Worm (Caenorhabditis elegans) whole organism, early embryonic: Measurements from ENCODE around the gene frpr-11.
"Not testable (repeated sequence)": the region's sequence is repeated elsewhere in the genome, so short reads cannot be mapped to it uniquely, and the experiment has no call there.

Experiments
- B0310.2 ChIP-seq: sonication (generic microtip); optimal IDR thresholded peaks from 2 replicates; lab custom pipeline; 2016; ENCODE audit warnings: mild to moderate bottlenecking, missing genetic modification characterization, missing compliant biosample characterization
- F13C5.2 ChIP-seq: sonication (generic microtip); optimal IDR thresholded peaks from 2 replicates; lab custom pipeline; 2017; ENCODE audit warnings: mild to moderate bottlenecking, missing genetic modification characterization, inconsistent platforms, missing compliant biosample characterization
- aly-1 ChIP-seq: sonication (generic microtip); optimal IDR thresholded peaks from 2 replicates; lab custom pipeline; 2016; ENCODE audit warnings: missing genetic modification characterization, missing compliant biosample characterization
- ama-1 ChIP-seq: fragments of 150-350 bp; optimal IDR thresholded peaks from 2 replicates; lab custom pipeline; 2014
- ceh-13 ChIP-seq: fragments of 200-800 bp; sonication (Bioruptor generic); optimal IDR thresholded peaks from 2 replicates; lab custom pipeline; 2018; ENCODE audit warnings: mild to moderate bottlenecking, missing genetic modification characterization, missing compliant biosample characterization
- ceh-36 ChIP-seq: sonication (generic microtip); optimal IDR thresholded peaks from 2 replicates; lab custom pipeline; 2016; ENCODE audit warnings: missing genetic modification characterization, inconsistent platforms, missing compliant biosample characterization
- ets-7 ChIP-seq: sonication (generic microtip); optimal IDR thresholded peaks from 2 replicates; lab custom pipeline; 2016; ENCODE audit warnings: missing genotype, missing genetic modification characterization, missing compliant biosample characterization
- flt-1 ChIP-seq: fragments of 200-800 bp; sonication (Bioruptor generic); IDR thresholded peaks from 2 replicates; pipeline ENCODE4 v1.3.6; 2022; ENCODE audit warnings: missing genetic modification characterization, missing compliant biosample characterization
- hmbx-1 ChIP-seq: sonication (generic microtip); optimal IDR thresholded peaks from 2 replicates; lab custom pipeline; 2016; ENCODE audit warnings: mild to moderate bottlenecking, missing genetic modification characterization, missing compliant biosample characterization
- hmg-4 ChIP-seq: fragments of 200-800 bp; sonication (Bioruptor generic); optimal IDR thresholded peaks from 2 replicates; lab custom pipeline; 2018; ENCODE audit warnings: mild to moderate bottlenecking, missing genetic modification characterization, missing compliant biosample characterization
- hnd-1 ChIP-seq: sonication (generic microtip); optimal IDR thresholded peaks from 2 replicates; lab custom pipeline; 2016; ENCODE audit warnings: missing genetic modification characterization, missing compliant biosample characterization
- pes-1 ChIP-seq: fragments of 200-800 bp; sonication (Bioruptor generic); IDR thresholded peaks from 2 replicates; pipeline ENCODE4 v1.3.6; 2022; ENCODE audit warnings: missing genetic modification reagents, missing genetic modification characterization, missing compliant biosample characterization
- scrt-1 ChIP-seq: fragments of 200-800 bp; sonication (Bioruptor generic); IDR thresholded peaks from 2 replicates; pipeline ENCODE4 v1.3.6; 2022; ENCODE audit warnings: missing genetic modification characterization, missing compliant biosample characterization
- sea-1 ChIP-seq: fragments of 200-800 bp; sonication (Bioruptor generic); conservative IDR thresholded peaks from 2 replicates; pipeline ENCODE4 v1.3.6; 2022; ENCODE audit warnings: missing genetic modification characterization, missing compliant biosample characterization
- tbx-11 ChIP-seq: fragments of 200-800 bp; sonication (Bioruptor generic); IDR thresholded peaks from 2 replicates; pipeline ENCODE4 v1.3.6; 2022; ENCODE audit warnings: missing genetic modification characterization, missing compliant biosample characterization
- tbx-37 ChIP-seq: fragments of 200-800 bp; sonication (Bioruptor generic); conservative IDR thresholded peaks from 2 replicates; pipeline ENCODE4 v1.3.6; 2022; ENCODE audit warnings: missing genetic modification reagents, missing genetic modification characterization, missing compliant biosample characterization
- tra-4 ChIP-seq: sonication (generic microtip); optimal IDR thresholded peaks from 2 replicates; lab custom pipeline; 2017; ENCODE audit warnings: missing genetic modification characterization, missing compliant biosample characterization

frpr-11 gene

ce11 chrV:8906896-8907295, at the start of gene frpr-11:
Gene frpr-11, plus strand, starts transcription at chrV:8907196.
- TF ChIP-seq scrt-1 (GFP tag; lab: Robert Waterston, UW) (no peak), ceh-13 (no peak), tra-4 (tag; lab: Kevin White, UChicago) (no peak), hnd-1 (no peak), sea-1 (no peak), ceh-36 (tag; lab: Kevin White, UChicago) (no peak), hmbx-1 (tag; lab: Kevin White, UChicago) (no peak), aly-1 (tag; lab: Kevin White, UChicago) (no peak), pes-1 (GFP tag; lab: Robert Waterston, UW) (no peak), hmg-4 (GFP tag; lab: Kevin White, UChicago) (no peak), tbx-11 (GFP tag; lab: Robert Waterston, UW) (no peak), ama-1 (no peak), F13C5.2 (tag; lab: Kevin White, UChicago) (no peak), B0310.2 (tag; lab: Kevin White, UChicago) (no peak), flt-1 (GFP tag; lab: Robert Waterston, UW) (no peak), tbx-37 (no peak), ets-7 (tag; lab: Kevin White, UChicago) (no peak)

- TF ChIP-seq B0310.2 (tag; lab: Kevin White, UChicago); hmbx-1 (tag; lab: Kevin White, UChicago); hnd-1: not testable (repeated sequence)
Observed at ce11 chrV:8861949-8862348, 45.0 kb upstream of the frpr-11 start, which contains the start of gene F07B7.12. Gene F07B7.12, minus strand, starts transcription at chrV:8862049.

- peak; percentile 45; the same call in 1 of the 2 replicates for TF ChIP-seq flt-1 (GFP tag; lab: Robert Waterston, UW)
- TF ChIP-seq sea-1: peak; percentile 73
- TF ChIP-seq pes-1 (GFP tag; lab: Robert Waterston, UW): peak; percentile 77
- TF ChIP-seq tbx-37: peak; percentile 22; the same call in 1 of the 2 replicates
- peak; percentile 56; the same call in 1 of the 2 replicates for TF ChIP-seq scrt-1 (GFP tag; lab: Robert Waterston, UW)
- TF ChIP-seq tbx-11 (GFP tag; lab: Robert Waterston, UW): peak; percentile 61; the same call in 1 of the 2 replicates
Observed at ce11 chrV:8897942-8898419, 9.0 kb upstream of the frpr-11 start, which contains the start of the genes his-17 and his-18. Gene his-17, minus strand, starts transcription at chrV:8897992. Gene his-18, plus strand, starts transcription at chrV:8898228.

- TF ChIP-seq ceh-13: no peak
- TF ChIP-seq ama-1: peak; percentile 54
Observed at ce11 chrV:8898756-8899155, 8.2 kb upstream of the frpr-11 start, which contains the start of gene frpr-13. Gene frpr-13, plus strand, starts transcription at chrV:8899056.

ce11 chrV:8902697-8903096, 4.3 kb upstream of the frpr-11 start, which contains the start of gene frpr-12:
Gene frpr-12, plus strand, starts transcription at chrV:8902997.
- no peak for TF ChIP-seq pes-1 (GFP tag; lab: Robert Waterston, UW)
- no peak for TF ChIP-seq hnd-1
- TF ChIP-seq scrt-1 (GFP tag; lab: Robert Waterston, UW): no peak
- TF ChIP-seq tbx-37: no peak
- no peak for TF ChIP-seq ceh-13
- no peak for TF ChIP-seq ceh-36 (tag; lab: Kevin White, UChicago)
- TF ChIP-seq tra-4 (tag; lab: Kevin White, UChicago): no peak
- TF ChIP-seq tbx-11 (GFP tag; lab: Robert Waterston, UW): no peak
- TF ChIP-seq ama-1: no peak
- no peak for TF ChIP-seq hmbx-1 (tag; lab: Kevin White, UChicago)

DNA sequence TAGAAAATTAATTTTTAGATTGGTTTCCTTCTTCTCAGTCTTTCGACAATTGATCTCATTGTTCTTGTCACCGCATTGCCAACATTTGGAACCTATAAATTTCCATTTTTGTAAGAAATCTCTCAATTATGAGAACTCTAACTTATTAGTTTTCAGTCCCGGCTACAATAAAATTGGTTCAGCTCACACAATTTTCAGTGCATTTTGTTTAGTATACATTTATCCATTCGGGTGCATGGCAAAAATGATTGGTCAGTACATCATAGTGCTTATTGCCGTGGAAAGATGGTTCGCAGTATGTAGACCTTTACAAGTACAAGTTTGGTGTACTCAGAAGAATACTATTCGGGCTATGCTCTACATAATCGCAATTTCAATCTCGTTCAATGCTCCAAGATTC, 3.1 kb upstream of the frpr-11 start:
- TF ChIP-seq scrt-1 (GFP tag; lab: Robert Waterston, UW) (no peak), hmbx-1 (tag; lab: Kevin White, UChicago) (no peak), ets-7 (tag; lab: Kevin White, UChicago) (no peak), ama-1 (no peak), pes-1 (GFP tag; lab: Robert Waterston, UW) (no peak), ceh-36 (tag; lab: Kevin White, UChicago) (no peak), sea-1 (no peak), B0310.2 (tag; lab: Kevin White, UChicago) (no peak), tra-4 (tag; lab: Kevin White, UChicago) (no peak)

- TF ChIP-seq ama-1: no peak
- no peak for TF ChIP-seq hmbx-1 (tag; lab: Kevin White, UChicago)
- TF ChIP-seq hmg-4 (GFP tag; lab: Kevin White, UChicago): no peak
- TF ChIP-seq ceh-36 (tag; lab: Kevin White, UChicago): no peak
Observed at ce11 chrV:8905656-8906055, 1.3 kb upstream of the frpr-11 start.

DNA sequence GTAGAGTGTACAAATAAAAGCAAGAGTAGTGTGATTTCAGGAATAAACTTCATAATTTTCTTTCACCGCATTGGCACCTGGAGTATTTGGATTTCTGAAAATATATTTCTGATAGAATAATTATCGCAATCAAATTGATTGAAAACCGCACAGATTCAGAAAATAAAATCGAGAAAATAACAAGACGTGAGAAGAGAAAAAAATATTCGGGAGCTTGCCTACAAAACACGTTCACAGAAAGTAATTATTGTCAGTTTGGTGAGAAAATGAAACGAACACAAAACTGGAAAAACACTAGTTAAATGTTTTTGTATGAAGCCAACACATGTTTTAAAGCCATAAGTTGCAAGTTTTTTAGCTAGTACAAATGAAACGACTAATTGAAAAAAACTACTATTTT, 6.9 kb downstream of the frpr-11 start, which contains the start of gene mod-1:
Gene mod-1, minus strand, starts transcription at position 101 of the 400 bp plus-strand sequence.
- TF ChIP-seq ceh-13: no peak
- TF ChIP-seq tbx-11 (GFP tag; lab: Robert Waterston, UW): no peak
- no peak for TF ChIP-seq tbx-37
- no peak for TF ChIP-seq sea-1
- no peak for TF ChIP-seq F13C5.2 (tag; lab: Kevin White, UChicago)
- no peak for TF ChIP-seq tra-4 (tag; lab: Kevin White, UChicago)
- no peak for TF ChIP-seq B0310.2 (tag; lab: Kevin White, UChicago)
- TF ChIP-seq scrt-1 (GFP tag; lab: Robert Waterston, UW): no peak
- no peak for TF ChIP-seq flt-1 (GFP tag; lab: Robert Waterston, UW)
- TF ChIP-seq ama-1: no peak
- no peak for TF ChIP-seq hnd-1
